Worm (Caenorhabditis elegans): ENCODE results near the gene ZK430.5.

DNA sequence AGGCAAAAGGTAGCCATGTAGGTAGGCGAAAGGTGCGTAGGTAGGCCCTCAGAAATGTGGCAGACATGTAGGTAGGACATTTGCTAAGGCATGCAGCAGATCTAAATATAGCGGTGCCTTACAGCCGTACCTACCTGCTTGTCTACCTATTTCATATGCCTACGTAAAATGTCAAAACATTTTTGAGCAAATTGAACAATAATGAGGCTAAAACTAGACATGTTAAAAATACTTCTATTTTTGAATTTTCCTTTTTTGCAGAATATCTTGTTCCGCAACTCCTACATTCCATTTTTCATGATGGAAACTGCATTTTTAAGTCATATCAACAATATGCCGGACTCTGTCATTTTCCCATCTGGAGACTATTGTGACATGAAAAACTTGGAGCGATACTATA, 28.8 kb downstream of the ZK430.5 start:
- TF ChIP-seq him-1 (tag; optimal IDR thresholded peaks at IDR 0.05) (no peak), W03F9.2 (tag; optimal IDR thresholded peaks at IDR 0.05) (no peak)
